Comparison of ENCODE assay signal across 6 fruit fly cellular contexts in the genomic region with DNA sequence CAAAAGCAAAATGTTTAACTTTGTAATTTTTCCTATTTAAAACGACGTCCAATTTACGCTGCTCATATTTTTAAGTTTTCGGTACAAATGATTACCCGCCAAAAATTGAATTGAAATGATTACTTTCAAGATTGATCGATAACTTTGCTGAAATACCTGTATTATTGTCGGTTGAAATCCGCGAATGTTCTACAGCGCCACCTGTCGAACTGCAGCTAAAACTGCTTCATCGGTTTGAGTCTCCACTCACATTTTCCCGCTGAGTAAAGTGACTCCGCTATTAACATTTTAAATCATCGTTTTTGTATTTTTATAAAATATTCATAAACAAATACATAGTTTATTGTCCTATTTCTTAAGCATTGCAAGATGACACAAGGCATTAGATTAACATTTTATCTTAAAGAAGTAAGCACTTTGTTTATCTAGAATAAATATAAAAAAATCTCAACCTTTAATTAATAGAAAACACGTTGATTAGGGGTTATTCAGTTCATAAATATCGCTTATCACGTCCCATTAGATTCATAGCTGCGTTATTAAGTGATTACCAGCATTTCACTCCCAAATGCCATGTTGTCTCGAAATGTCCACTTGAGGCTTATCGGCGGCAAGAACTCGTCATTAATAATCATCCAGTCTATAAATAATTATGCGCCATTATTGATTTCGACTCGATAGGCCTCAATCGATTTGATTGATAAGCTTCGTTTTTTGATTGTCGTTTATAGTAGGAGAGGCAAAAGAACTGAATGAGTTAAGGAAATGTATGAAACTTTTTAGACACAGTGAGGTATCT.
TF ChIP-seq lines count a peak whose summit lies in the region.

No protein-coding gene starts in this region.

- peak; percentile 93 to 97 for TF ChIP-seq CTCF in S2 (optimal IDR thresholded peaks at IDR 0.05; lab: Kevin White, UChicago)
- TF ChIP-seq CTCF in whole organism, embryonic (GFP tag; optimal IDR thresholded peaks at IDR 0.05; lab: Kevin White, UChicago): peak; percentile 97

TF ChIP-seq in whole organism, adult, 20 proteins besides CTCF, POLR2A, EP300 and RAD21:
- no peak for TF ChIP-seq cic (GFP tag; optimal IDR thresholded peaks at IDR 0.05; lab: Kevin White, UChicago)
- TF ChIP-seq toe (GFP tag; optimal IDR thresholded peaks at IDR 0.05; lab: Kevin White, UChicago): peak; percentile 11
- TF ChIP-seq Clk (GFP tag; optimal IDR thresholded peaks at IDR 0.05; lab: Kevin White, UChicago): no peak
- no peak for TF ChIP-seq CG5204 (GFP tag; optimal IDR thresholded peaks at IDR 0.05; lab: Kevin White, UChicago)
- TF ChIP-seq kay (GFP tag; lab: Kevin White, UChicago; ENCODE audit: borderline replicate concordance): no peak

TF ChIP-seq in whole organism, embryonic, 481 proteins besides CTCF, POLR2A, EP300 and RAD21 (continues in another document):
- TF ChIP-seq Side (GFP tag; optimal IDR thresholded peaks at IDR 0.05; lab: Kevin White, UChicago) (no peak), D19B (GFP tag; optimal IDR thresholded peaks at IDR 0.05; lab: Kevin White, UChicago) (no peak), CG15011 (GFP tag; optimal IDR thresholded peaks at IDR 0.05; lab: Kevin White, UChicago) (no peak), bigmax (GFP tag; optimal IDR thresholded peaks at IDR 0.05; lab: Kevin White, UChicago) (no peak), nau (GFP tag; optimal IDR thresholded peaks at IDR 0.05; lab: Kevin White, UChicago) (no peak), dati (GFP tag; IDR thresholded peaks at IDR 0.05; lab: Robert Waterston, UW) (no peak), maf-S (GFP tag; optimal IDR thresholded peaks at IDR 0.05; lab: Kevin White, UChicago) (no peak), Rx (GFP tag; IDR thresholded peaks at IDR 0.05; lab: Robert Waterston, UW) (no peak), lbe (GFP tag; optimal IDR thresholded peaks at IDR 0.05; lab: Kevin White, UChicago) (no peak), CG4854 (GFP tag; optimal IDR thresholded peaks at IDR 0.05; lab: Kevin White, UChicago) (no peak), CG6689 (GFP tag; IDR thresholded peaks at IDR 0.05; lab: Robert Waterston, UW) (no peak), Spps (tag; optimal IDR thresholded peaks at IDR 0.05; lab: Kevin White, UChicago) (no peak), CG8290 (GFP tag; optimal IDR thresholded peaks at IDR 0.05; lab: Kevin White, UChicago) (peak; percentile 57), CG8290 (tag; optimal IDR thresholded peaks at IDR 0.05; lab: Kevin White, UChicago) (peak in 1 of 2 experiments; percentile 17), CG2712 (tag; optimal IDR thresholded peaks at IDR 0.05; lab: Kevin White, UChicago) (no peak), CG1832 (GFP tag; optimal IDR thresholded peaks at IDR 0.05; lab: Kevin White, UChicago) (no peak), Kr (GFP tag; optimal IDR thresholded peaks at IDR 0.05; lab: Kevin White, UChicago) (no peak), gfzf (GFP tag; optimal IDR thresholded peaks at IDR 0.05; lab: Kevin White, UChicago) (peak; percentile 38), CG18619 (GFP tag; optimal IDR thresholded peaks at IDR 0.05; lab: Kevin White, UChicago) (no peak), CG6683 (GFP tag; optimal IDR thresholded peaks at IDR 0.05; lab: Kevin White, UChicago) (no peak)

TF ChIP-seq in whole organism, prepupa, 60 proteins besides CTCF, POLR2A, EP300 and RAD21:
- TF ChIP-seq vri (GFP tag; optimal IDR thresholded peaks at IDR 0.05; lab: Kevin White, UChicago) (peak; percentile 35), CG6792 (GFP tag; optimal IDR thresholded peaks at IDR 0.05; lab: Kevin White, UChicago) (no peak)

TF ChIP-seq in whole organism, pupa, 21 proteins besides CTCF, POLR2A, EP300 and RAD21:
- TF ChIP-seq Pif1B (GFP tag; optimal IDR thresholded peaks at IDR 0.05; lab: Kevin White, UChicago) (no peak), Pif1A (GFP tag; optimal IDR thresholded peaks at IDR 0.05; lab: Kevin White, UChicago) (no peak), D1 (tag; optimal IDR thresholded peaks at IDR 0.05; lab: Kevin White, UChicago) (peak; percentile 45)

TF ChIP-seq in whole organism, wandering third instar larva, 38 proteins besides CTCF, POLR2A, EP300 and RAD21:
- no peak for TF ChIP-seq Vsx2 (GFP tag; optimal IDR thresholded peaks at IDR 0.05; lab: Kevin White, UChicago; ENCODE audit: partially characterized antibody)
- no peak for TF ChIP-seq brk (GFP tag; optimal IDR thresholded peaks at IDR 0.05; lab: Kevin White, UChicago)
- no peak for TF ChIP-seq lola (GFP tag; optimal IDR thresholded peaks at IDR 0.05; lab: Kevin White, UChicago)
- TF ChIP-seq woc (GFP tag; optimal IDR thresholded peaks at IDR 0.05; lab: Kevin White, UChicago): no peak
- TF ChIP-seq Rel (GFP tag; optimal IDR thresholded peaks at IDR 0.05; lab: Kevin White, UChicago): no peak
- no peak for TF ChIP-seq Rel (tag; optimal IDR thresholded peaks at IDR 0.05; lab: Kevin White, UChicago)
- TF ChIP-seq Mio (GFP tag; optimal IDR thresholded peaks at IDR 0.05; lab: Kevin White, UChicago): no peak
- peak; percentile 46 for TF ChIP-seq CrebA (GFP tag; optimal IDR thresholded peaks at IDR 0.05; lab: Kevin White, UChicago; ENCODE audit: borderline replicate concordance)
- TF ChIP-seq br (GFP tag; optimal IDR thresholded peaks at IDR 0.05; lab: Kevin White, UChicago): peak; percentile 11
- no peak for TF ChIP-seq HLH106 (tag; optimal IDR thresholded peaks at IDR 0.05; lab: Kevin White, UChicago)
- TF ChIP-seq N (GFP tag; optimal IDR thresholded peaks at IDR 0.05; lab: Kevin White, UChicago): no peak
- TF ChIP-seq CG32264 (GFP tag; optimal IDR thresholded peaks at IDR 0.05; lab: Kevin White, UChicago): no peak
- TF ChIP-seq usp (GFP tag; optimal IDR thresholded peaks at IDR 0.05; lab: Kevin White, UChicago): no peak
- TF ChIP-seq pan (optimal IDR thresholded peaks at IDR 0.05; lab: Kevin White, UChicago): no peak
- TF ChIP-seq Myc (optimal IDR thresholded peaks at IDR 0.05; lab: Kevin White, UChicago): peak; percentile 89
TF ChIP-seq in whole organism, wandering third instar larva: peak in this region for 3.
